Fruit fly (Drosophila melanogaster) whole organism, pupa: ENCODE data around the gene Lkb1.

Experiments
- CG10348 ChIP-seq: fragments of 200-800 bp; sonication (Bioruptor generic); IDR thresholded peaks from 2 replicates; pipeline ENCODE4 v1.3.6; 2022; ENCODE audit warnings: missing biosample characterization, missing genetic modification characterization
- CG12605 ChIP-seq: fragments of 200-800 bp; sonication (Bioruptor generic); IDR thresholded peaks from 2 replicates; pipeline ENCODE4 v1.3.6; 2022; ENCODE audit warnings: missing biosample characterization, missing genetic modification characterization
- CG13204 ChIP-seq: fragments of 200-800 bp; sonication (Bioruptor generic); optimal IDR thresholded peaks from 2 replicates; lab custom pipeline; 2018; ENCODE audit warnings: missing biosample characterization, mild to moderate bottlenecking, missing genetic modification characterization, moderate library complexity
- CG14655 ChIP-seq: fragments of 200-800 bp; sonication (Bioruptor generic); optimal IDR thresholded peaks from 3 replicates; lab custom pipeline; 2017; ENCODE audit warnings: mild to moderate bottlenecking, missing biosample characterization, missing genetic modification reagents, missing genetic modification characterization
- CG15710 ChIP-seq: fragments of 200-800 bp; sonication (Bioruptor generic); optimal IDR thresholded peaks from 2 replicates; lab custom pipeline; 2018; ENCODE audit warnings: missing biosample characterization, mild to moderate bottlenecking, missing genetic modification characterization, moderate library complexity
- CG17806 ChIP-seq: fragments of 200-800 bp; sonication (Bioruptor generic); optimal IDR thresholded peaks from 2 replicates; lab custom pipeline; 2018; ENCODE audit warnings: missing biosample characterization, mild to moderate bottlenecking, missing genetic modification characterization, moderate library complexity
- CG32121 ChIP-seq: fragments of 200-800 bp; sonication (Bioruptor generic); IDR thresholded peaks from 2 replicates; pipeline ENCODE4 v1.3.6; 2022; ENCODE audit warnings: missing biosample characterization, missing genetic modification characterization
- CG34367 ChIP-seq: fragments of 200-800 bp; sonication (Bioruptor generic); optimal IDR thresholded peaks from 2 replicates; lab custom pipeline; 2018; ENCODE audit warnings: missing biosample characterization, mild to moderate bottlenecking, missing genetic modification characterization
- CG4496 ChIP-seq: fragments of 200-800 bp; sonication (Bioruptor generic); IDR thresholded peaks from 3 replicates; pipeline ENCODE4 v1.3.6; 2022; ENCODE audit warnings: missing biosample characterization, missing genetic modification characterization
- CG8159 ChIP-seq: fragments of 200-800 bp; sonication (Bioruptor generic); optimal IDR thresholded peaks from 3 replicates; lab custom pipeline; 2018; ENCODE audit warnings: missing biosample characterization, mild to moderate bottlenecking, missing genetic modification characterization, moderate library complexity
- CG8301 ChIP-seq: fragments of 200-800 bp; sonication (Bioruptor generic); optimal IDR thresholded peaks from 2 replicates; lab custom pipeline; 2018; ENCODE audit warnings: missing biosample characterization, mild to moderate bottlenecking, missing genetic modification characterization
- CG9948 ChIP-seq: fragments of 200-800 bp; sonication (Bioruptor generic); optimal IDR thresholded peaks from 2 replicates; lab custom pipeline; 2018; ENCODE audit warnings: missing biosample characterization, mild to moderate bottlenecking, missing genetic modification characterization, moderate library complexity
- D1 ChIP-seq: fragments of 200-800 bp; sonication (Bioruptor generic); optimal IDR thresholded peaks from 2 replicates; lab custom pipeline; 2018; ENCODE audit warnings: missing biosample characterization, mild to moderate bottlenecking, missing genetic modification characterization, moderate library complexity
- EcR ChIP-seq: fragments of 200-800 bp; sonication (Bioruptor generic); optimal IDR thresholded peaks from 3 replicates; lab custom pipeline; 2019; ENCODE audit warnings: missing biosample characterization, missing genetic modification characterization, mild to moderate bottlenecking, moderate library complexity, missing genetic modification reagents
- Ets98B ChIP-seq: fragments of 200-800 bp; sonication (Bioruptor generic); IDR thresholded peaks from 2 replicates; pipeline ENCODE4 v1.3.6; 2022; ENCODE audit warnings: missing biosample characterization, missing genetic modification characterization
- Pif1A ChIP-seq: fragments of 200-800 bp; sonication (Bioruptor generic); optimal IDR thresholded peaks from 3 replicates; lab custom pipeline; 2016; ENCODE audit warnings: missing biosample characterization, missing genetic modification characterization
- Pif1B ChIP-seq: fragments of 200-800 bp; sonication (Bioruptor generic); optimal IDR thresholded peaks from 3 replicates; lab custom pipeline; 2016; ENCODE audit warnings: missing biosample characterization, missing genetic modification characterization
- Snoo ChIP-seq: fragments of 200-800 bp; sonication (Bioruptor generic); optimal IDR thresholded peaks from 3 replicates; lab custom pipeline; 2017; ENCODE audit warnings: missing biosample characterization, mild to moderate bottlenecking, missing genetic modification characterization, inconsistent platforms
- fd96Ca ChIP-seq: fragments of 200-800 bp; sonication (Bioruptor generic); IDR thresholded peaks from 3 replicates; pipeline ENCODE4 v1.3.6; 2022; ENCODE audit warnings: missing biosample characterization, missing genetic modification characterization
- gl ChIP-seq: fragments of 200-800 bp; sonication (Bioruptor generic); optimal IDR thresholded peaks from 2 replicates; lab custom pipeline; 2018; ENCODE audit warnings: missing biosample characterization, mild to moderate bottlenecking, missing genetic modification characterization
- rn ChIP-seq: fragments of 200-800 bp; sonication (Bioruptor generic); IDR thresholded peaks from 2 replicates; pipeline ENCODE4 v1.3.6; 2022; ENCODE audit warnings: missing biosample characterization, missing genetic modification characterization

Gene Lkb1

DNA sequence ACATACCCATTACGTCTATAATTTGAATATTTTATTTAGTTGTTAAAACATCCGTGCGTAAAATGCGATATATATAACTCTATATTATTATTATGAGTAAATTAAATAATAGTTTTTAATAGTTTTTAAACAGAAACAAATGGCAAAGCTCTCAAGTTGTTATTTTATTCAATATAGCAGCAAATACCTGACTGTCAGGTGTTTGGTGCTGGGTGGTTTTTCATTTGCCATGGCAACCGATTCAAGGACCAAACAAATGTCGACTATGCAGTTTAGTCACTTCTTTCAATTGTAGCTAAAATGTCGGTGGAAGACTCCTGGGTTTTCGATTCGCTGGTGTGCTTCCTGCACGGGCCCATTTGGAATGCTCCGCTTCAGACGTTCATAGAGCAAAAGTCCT lies 17.4 kb downstream of the Lkb1 start, which contains the start of gene CG14367:
TSS of gene CG14367 (plus strand) at position 301 of the 400 bp plus-strand sequence.
- TF ChIP-seq CG9948 (tag; lab: Kevin White, UChicago) (no peak), EcR (GFP tag; lab: Kevin White, UChicago) (no peak), Ets98B (GFP tag; lab: Robert Waterston, UW) (no peak), CG13204 (GFP tag; lab: Kevin White, UChicago) (no peak), CG4496 (GFP tag; lab: Robert Waterston, UW) (no peak)

DNA sequence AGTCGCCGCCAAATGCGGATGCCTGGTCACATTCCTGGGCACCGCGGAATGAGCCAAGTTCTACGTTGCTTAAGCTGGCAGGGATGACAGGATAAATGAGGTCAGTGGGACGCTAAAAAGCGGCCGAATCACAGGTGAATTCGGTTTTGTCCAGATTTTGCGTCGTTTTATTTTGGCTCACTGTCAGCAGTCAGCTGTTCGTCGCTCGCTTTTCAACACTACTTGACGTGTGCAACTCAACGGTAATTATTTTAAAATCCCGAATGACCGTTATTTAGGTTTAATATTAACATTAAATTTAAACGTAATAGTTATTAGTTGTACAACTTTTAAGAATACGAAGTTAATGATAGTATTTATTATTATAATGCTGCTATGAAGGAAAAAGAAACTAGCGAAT lies 23.0 kb downstream of the Lkb1 start:
- TF ChIP-seq EcR (GFP tag; lab: Kevin White, UChicago) (no peak), CG14655 (no peak), Pif1B (GFP tag; lab: Kevin White, UChicago) (no peak), Ets98B (GFP tag; lab: Robert Waterston, UW) (no peak), fd96Ca (no peak), CG32121 (GFP tag; lab: Robert Waterston, UW) (no peak), CG8301 (tag; lab: Kevin White, UChicago) (no peak), gl (tag; lab: Kevin White, UChicago) (no peak), CG34367 (tag; lab: Kevin White, UChicago) (no peak), CG17806 (tag; lab: Kevin White, UChicago) (no peak), CG10348 (GFP tag; lab: Robert Waterston, UW) (no peak), D1 (tag; lab: Kevin White, UChicago) (no peak), rn (GFP tag; lab: Robert Waterston, UW) (no peak), CG9948 (tag; lab: Kevin White, UChicago) (no peak), Pif1A (no peak), CG13204 (GFP tag; lab: Kevin White, UChicago) (no peak), CG12605 (GFP tag; lab: Robert Waterston, UW) (no peak), CG4496 (GFP tag; lab: Robert Waterston, UW) (no peak)

DNA sequence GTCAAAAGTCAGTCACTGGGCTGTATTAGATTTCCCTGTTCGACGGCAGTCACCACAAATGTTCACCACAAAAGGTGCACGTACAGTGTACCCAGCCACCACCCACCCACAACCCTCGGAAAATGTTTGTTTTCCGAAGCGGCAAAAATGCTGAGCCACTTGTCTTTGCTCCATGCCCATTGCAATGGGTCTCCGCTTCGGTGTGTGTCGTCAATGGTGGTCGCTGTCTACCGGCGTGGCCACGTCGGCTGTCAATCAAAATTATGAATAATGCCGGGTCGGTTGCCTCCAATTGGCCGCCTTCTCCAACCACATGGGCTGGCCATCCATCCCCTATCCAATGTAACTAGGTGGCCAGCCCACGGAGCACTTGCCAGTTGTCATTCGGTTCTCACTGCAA lies 23.8 kb downstream of the Lkb1 start, which contains the start of gene ninaB:
TSS of gene ninaB (plus strand) at position 374 of the 400 bp plus-strand sequence.
- TF ChIP-seq gl (tag; lab: Kevin White, UChicago) (no peak), Pif1B (GFP tag; lab: Kevin White, UChicago) (no peak), CG8159 (no peak), Pif1A (no peak), CG17806 (tag; lab: Kevin White, UChicago) (no peak), EcR (GFP tag; lab: Kevin White, UChicago) (no peak), CG10348 (GFP tag; lab: Robert Waterston, UW) (no peak), CG34367 (tag; lab: Kevin White, UChicago) (no peak), CG9948 (tag; lab: Kevin White, UChicago) (no peak), D1 (tag; lab: Kevin White, UChicago) (no peak), CG12605 (GFP tag; lab: Robert Waterston, UW) (no peak), CG4496 (GFP tag; lab: Robert Waterston, UW) (no peak), CG15710 (no peak)

DNA sequence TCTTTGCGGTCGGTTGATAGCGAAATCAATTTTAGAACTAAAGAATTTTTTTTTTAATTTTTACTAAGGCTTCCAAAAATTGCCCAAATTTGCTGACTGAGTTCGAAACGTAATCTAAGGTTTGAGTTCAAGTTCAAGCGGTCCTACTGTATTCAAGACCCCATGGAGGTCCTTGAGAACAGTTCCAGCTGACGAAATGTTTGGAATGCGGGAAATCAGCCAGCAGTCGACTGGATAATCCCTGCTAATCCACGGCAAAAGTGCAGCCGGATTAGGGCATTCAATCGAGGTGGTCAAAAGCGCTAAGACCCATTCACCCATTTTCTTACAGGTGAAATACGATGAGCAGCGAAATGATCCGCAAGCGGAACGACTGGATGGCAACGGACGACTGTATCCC lies 24.4 kb downstream of the Lkb1 start, which contains the start of gene f-cup:
TSS of gene f-cup (minus strand) at position 101 of the 400 bp plus-strand sequence.
- TF ChIP-seq EcR (GFP tag; lab: Kevin White, UChicago) (no peak), CG8301 (tag; lab: Kevin White, UChicago) (no peak), CG32121 (GFP tag; lab: Robert Waterston, UW) (no peak), CG9948 (tag; lab: Kevin White, UChicago) (no peak), fd96Ca (no peak), CG34367 (tag; lab: Kevin White, UChicago) (no peak), CG15710 (no peak), Ets98B (GFP tag; lab: Robert Waterston, UW) (no peak), CG10348 (GFP tag; lab: Robert Waterston, UW) (no peak), CG8159 (no peak), CG14655 (no peak), D1 (tag; lab: Kevin White, UChicago) (no peak)

DNA sequence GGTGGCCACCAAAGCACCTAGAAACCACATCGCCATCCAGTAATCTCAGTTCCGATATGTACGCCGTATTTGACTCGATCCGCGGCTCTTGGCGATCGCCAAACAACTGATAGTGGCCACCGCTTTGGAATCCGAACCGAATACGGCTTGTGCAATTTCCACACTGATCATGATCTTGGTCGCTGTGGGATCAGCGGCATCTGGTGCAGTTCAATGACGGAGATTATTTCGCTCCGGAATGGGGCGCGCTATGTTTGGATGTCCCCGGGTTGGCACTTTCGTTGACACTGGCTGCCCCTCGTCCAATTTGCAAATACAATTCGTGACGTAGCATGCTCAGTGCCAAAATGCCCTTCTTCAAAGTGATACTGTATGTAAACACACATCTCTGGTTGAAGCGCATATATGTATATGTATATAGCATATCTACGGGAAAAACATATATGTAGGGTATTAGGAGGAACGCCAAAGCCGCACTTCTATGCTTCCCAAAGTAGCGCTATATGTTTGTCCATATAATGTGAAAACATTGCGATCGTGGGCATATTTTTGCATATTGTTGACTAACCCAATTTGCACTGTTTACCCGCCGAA lies 29.0 kb downstream of the Lkb1 start, which contains the start of gene Adgf-D:
TSS of gene Adgf-D (minus strand) at position 111 of the 594 bp plus-strand sequence.
- no peak for TF ChIP-seq rn (GFP tag; lab: Robert Waterston, UW)
- TF ChIP-seq CG12605 (GFP tag; lab: Robert Waterston, UW), result no peak
- TF ChIP-seq CG13204 (GFP tag; lab: Kevin White, UChicago), result no peak
- TF ChIP-seq CG34367 (tag; lab: Kevin White, UChicago), result no peak
- TF ChIP-seq gl (tag; lab: Kevin White, UChicago), result no peak
- TF ChIP-seq Snoo (tag; lab: Kevin White, UChicago), result no peak
- TF ChIP-seq CG17806 (tag; lab: Kevin White, UChicago), result no peak
- no peak for TF ChIP-seq CG32121 (GFP tag; lab: Robert Waterston, UW)
- TF ChIP-seq CG15710, result no peak
- no peak for TF ChIP-seq fd96Ca
- TF ChIP-seq CG14655, result no peak
- TF ChIP-seq CG9948 (tag; lab: Kevin White, UChicago), result no peak
- no peak for TF ChIP-seq EcR (GFP tag; lab: Kevin White, UChicago)
- no peak for TF ChIP-seq CG8159
- TF ChIP-seq Ets98B (GFP tag; lab: Robert Waterston, UW), result no peak
- TF ChIP-seq D1 (tag; lab: Kevin White, UChicago), result no peak
- TF ChIP-seq Pif1A, result no peak
- no peak for TF ChIP-seq Pif1B (GFP tag; lab: Kevin White, UChicago)
- TF ChIP-seq CG10348 (GFP tag; lab: Robert Waterston, UW), result no peak

DNA sequence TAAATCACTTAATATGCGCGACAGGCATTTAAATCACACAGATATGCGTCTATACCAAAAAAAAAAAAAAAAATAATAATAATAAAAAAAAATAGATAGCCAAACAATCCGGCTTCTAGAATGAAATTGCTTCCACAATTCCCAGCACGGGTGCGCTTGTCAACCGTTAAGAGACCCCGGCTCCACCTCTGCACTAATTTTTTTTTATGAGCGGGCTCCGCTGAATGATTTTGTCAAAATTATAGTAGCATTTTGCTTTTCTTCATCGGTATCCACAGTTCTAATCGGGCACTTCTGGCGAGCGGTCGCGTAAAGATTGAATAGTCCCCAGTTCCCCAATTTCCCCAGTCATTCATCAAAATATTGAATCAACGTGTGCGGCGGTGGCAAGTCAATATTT lies 30.1 kb downstream of the Lkb1 start, which contains the start of gene Adgf-C:
TSS of gene Adgf-C (plus strand) at position 301 of the 400 bp plus-strand sequence.
- TF ChIP-seq Pif1A (no peak), CG8301 (tag; lab: Kevin White, UChicago) (no peak), CG34367 (tag; lab: Kevin White, UChicago) (no peak), Snoo (tag; lab: Kevin White, UChicago) (no peak), CG4496 (GFP tag; lab: Robert Waterston, UW) (no peak), D1 (tag; lab: Kevin White, UChicago) (no peak), CG15710 (no peak), CG32121 (GFP tag; lab: Robert Waterston, UW) (no peak), CG8159 (no peak), CG17806 (tag; lab: Kevin White, UChicago) (no peak), CG14655 (no peak), Pif1B (GFP tag; lab: Kevin White, UChicago) (no peak), CG9948 (tag; lab: Kevin White, UChicago) (no peak), CG12605 (GFP tag; lab: Robert Waterston, UW) (no peak), gl (tag; lab: Kevin White, UChicago) (no peak), rn (GFP tag; lab: Robert Waterston, UW) (no peak), EcR (GFP tag; lab: Kevin White, UChicago) (no peak), Ets98B (GFP tag; lab: Robert Waterston, UW) (no peak), CG10348 (GFP tag; lab: Robert Waterston, UW) (no peak), fd96Ca (no peak)
